Worm (Caenorhabditis elegans): Measurements from ENCODE around the gene F37A4.3.

F37A4.3 gene

DNA sequence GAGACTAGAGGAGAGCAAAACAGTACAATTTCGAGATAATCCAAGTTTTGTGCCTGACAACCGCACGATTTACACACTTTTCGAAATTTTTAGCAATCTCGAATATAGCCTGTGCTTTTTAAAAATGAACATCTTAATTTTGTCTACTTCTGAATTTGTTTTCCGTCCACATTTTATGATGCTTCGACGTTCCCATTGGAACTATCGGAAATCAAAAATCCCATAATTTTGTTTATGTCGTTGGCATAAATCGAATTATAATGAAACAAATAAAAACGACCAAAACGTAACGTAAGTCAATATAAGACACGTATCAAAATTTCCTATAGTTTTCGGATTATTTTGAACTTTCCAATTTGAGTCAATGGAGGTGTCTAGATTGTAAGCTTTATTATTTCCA lies 18.6 kb downstream of the F37A4.3 start, which contains the start of gene K07E12.2:
Gene K07E12.2, plus strand, starts transcription at position 301 of the 400 bp plus-strand sequence.
- TF ChIP-seq fkh-10 (GFP tag; optimal IDR thresholded peaks at IDR 0.05) = no peak
- no peak for TF ChIP-seq fkh-2 (tag; optimal IDR thresholded peaks at IDR 0.05)
- TF ChIP-seq sea-2 (GFP tag; optimal IDR thresholded peaks at IDR 0.05) = no peak
- TF ChIP-seq unc-62 (GFP tag; optimal IDR thresholded peaks at IDR 0.05) = no peak
- TF ChIP-seq ceh-82 (tag; optimal IDR thresholded peaks at IDR 0.05) = no peak
- TF ChIP-seq ceh-16 (tag; optimal IDR thresholded peaks at IDR 0.05) = no peak
- TF ChIP-seq nhr-76 (tag; optimal IDR thresholded peaks at IDR 0.05) = no peak
- TF ChIP-seq skn-1 (tag; optimal IDR thresholded peaks at IDR 0.05) = no peak
- TF ChIP-seq elt-1 (tag; optimal IDR thresholded peaks at IDR 0.05) = no peak
- no peak for TF ChIP-seq egl-5 (tag; optimal IDR thresholded peaks at IDR 0.05)

DNA sequence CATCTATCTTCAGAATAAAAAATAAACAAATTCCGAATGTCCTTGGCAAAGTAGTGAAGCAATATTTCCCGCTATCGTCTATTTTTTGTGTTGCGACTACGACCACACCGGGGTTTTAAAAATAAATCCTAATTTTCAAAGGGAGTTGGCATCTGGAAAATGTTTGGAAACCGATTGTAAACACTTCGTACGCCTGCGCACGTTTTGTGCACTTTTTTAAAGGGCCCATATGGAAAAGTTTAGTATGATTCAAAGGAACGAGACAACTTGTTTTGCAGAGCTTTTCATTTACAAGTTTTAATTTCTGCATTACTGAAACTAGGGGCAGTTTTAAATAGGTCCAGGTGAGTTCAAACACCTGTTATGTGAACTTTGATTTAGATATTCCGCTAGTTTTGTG lies 21.7 kb downstream of the F37A4.3 start:
- TF ChIP-seq fkh-2 (tag; optimal IDR thresholded peaks at IDR 0.05) (no peak), nhr-67 (tag; optimal IDR thresholded peaks at IDR 0.05) (no peak), pqm-1 (tag; optimal IDR thresholded peaks at IDR 0.05) (no peak), nhr-25 (tag; optimal IDR thresholded peaks at IDR 0.05) (no peak), ceh-16 (tag; optimal IDR thresholded peaks at IDR 0.05) (no peak), nhr-43 (tag; optimal IDR thresholded peaks at IDR 0.05; ENCODE audit: poor library complexity, severe bottlenecking) (no peak), nhr-237 (tag; optimal IDR thresholded peaks at IDR 0.05) (no peak), nhr-11 (tag; optimal IDR thresholded peaks at IDR 0.05) (no peak), R02D3.7 (tag; optimal IDR thresholded peaks at IDR 0.05) (no peak), jun-1 (tag; optimal IDR thresholded peaks at IDR 0.05) (no peak), elt-3 (tag; optimal IDR thresholded peaks at IDR 0.05) (no peak), ceh-82 (tag; optimal IDR thresholded peaks at IDR 0.05) (no peak), unc-62 (GFP tag; optimal IDR thresholded peaks at IDR 0.05) (no peak), unc-39 (tag; optimal IDR thresholded peaks at IDR 0.05) (no peak), lsy-12 (tag; optimal IDR thresholded peaks at IDR 0.05) (no peak), nhr-28 (tag; optimal IDR thresholded peaks at IDR 0.05) (no peak), ztf-11 (tag; optimal IDR thresholded peaks at IDR 0.05) (no peak), ztf-4 (tag; optimal IDR thresholded peaks at IDR 0.05) (no peak), pha-4 (tag; optimal IDR thresholded peaks at IDR 0.05) (no peak)

ce11 chrIII:6742597-6742996 lies 24.2 kb downstream of the F37A4.3 start:
- TF ChIP-seq lin-15B (tag; optimal IDR thresholded peaks at IDR 0.05) (no peak), jun-1 (tag; optimal IDR thresholded peaks at IDR 0.05) (no peak), mml-1 (tag; optimal IDR thresholded peaks at IDR 0.05) (no peak), snpc-4 (tag; optimal IDR thresholded peaks at IDR 0.05) (no peak), R02D3.7 (tag; optimal IDR thresholded peaks at IDR 0.05) (no peak), eor-1 (tag; optimal IDR thresholded peaks at IDR 0.05) (no peak), lin-39 (tag; optimal IDR thresholded peaks at IDR 0.05) (no peak), skn-1 (tag; optimal IDR thresholded peaks at IDR 0.05) (no peak), nhr-28 (tag; optimal IDR thresholded peaks at IDR 0.05) (no peak), pha-4 (tag; optimal IDR thresholded peaks at IDR 0.05) (no peak), zag-1 (tag; optimal IDR thresholded peaks at IDR 0.05) (no peak), nhr-77 (tag; optimal IDR thresholded peaks at IDR 0.05) (no peak), aly-2 (tag; optimal IDR thresholded peaks at IDR 0.05) (no peak), elt-2 (tag; optimal IDR thresholded peaks at IDR 0.05) (no peak)

DNA sequence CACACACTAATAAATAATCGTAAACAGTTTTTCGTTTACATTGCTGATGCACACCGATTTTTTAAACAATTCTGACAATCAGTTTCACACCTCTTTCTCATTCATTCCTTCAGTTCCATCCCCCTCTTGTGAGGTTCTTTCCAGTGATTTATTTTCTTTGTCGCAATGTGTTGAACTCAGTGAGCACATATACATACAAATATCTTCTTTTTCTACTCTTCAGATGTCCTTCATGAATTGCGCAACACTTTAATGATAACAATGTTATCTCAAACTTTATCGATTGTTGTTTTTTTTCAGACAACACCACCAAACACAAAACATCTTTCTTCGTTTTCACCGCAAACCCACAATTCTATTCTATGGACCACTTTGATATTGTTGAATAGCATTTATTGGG lies 27.6 kb downstream of the F37A4.3 start, which contains the start of gene dig-1:
Gene dig-1, plus strand, starts transcription at position 301 of the 400 bp plus-strand sequence.
- TF ChIP-seq mml-1 (tag; optimal IDR thresholded peaks at IDR 0.05) = no peak
- no peak for TF ChIP-seq lsy-12 (tag; optimal IDR thresholded peaks at IDR 0.05)
- TF ChIP-seq nhr-11 (tag; optimal IDR thresholded peaks at IDR 0.05) = no peak
- no peak for TF ChIP-seq elt-3 (tag; optimal IDR thresholded peaks at IDR 0.05)
- no peak for TF ChIP-seq aly-2 (tag; optimal IDR thresholded peaks at IDR 0.05)
- TF ChIP-seq egl-27 (tag; optimal IDR thresholded peaks at IDR 0.05) = no peak
- no peak for TF ChIP-seq sea-2 (GFP tag; optimal IDR thresholded peaks at IDR 0.05)
- TF ChIP-seq zag-1 (tag; optimal IDR thresholded peaks at IDR 0.05) = no peak

DNA sequence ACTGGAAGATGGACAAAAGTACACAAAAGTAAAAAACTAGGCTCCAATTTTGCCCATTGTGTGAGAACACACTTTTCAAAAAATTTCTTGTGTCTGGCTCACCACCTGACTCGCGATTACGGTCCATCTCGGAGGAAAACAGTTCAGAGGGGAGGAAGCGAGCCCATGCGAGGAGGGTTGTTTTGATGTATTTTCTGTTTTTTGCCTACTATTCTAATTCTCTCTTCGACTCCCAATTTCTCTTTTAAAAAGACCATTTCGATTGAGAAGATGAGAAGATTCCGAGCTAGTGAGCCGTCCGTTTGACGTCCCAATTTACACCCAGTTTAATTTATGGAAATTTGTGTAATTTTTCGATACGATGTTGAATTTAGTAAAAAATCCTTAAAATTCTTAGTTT lies 28.3 kb downstream of the F37A4.3 start:
- no peak for TF ChIP-seq elt-3 (tag; optimal IDR thresholded peaks at IDR 0.05)
- no peak for TF ChIP-seq tbx-2 (tag; optimal IDR thresholded peaks at IDR 0.05)
- TF ChIP-seq lsy-12 (tag; optimal IDR thresholded peaks at IDR 0.05) = no peak
- no peak for TF ChIP-seq daf-12 (tag; optimal IDR thresholded peaks at IDR 0.05)
- TF ChIP-seq jun-1 (tag; optimal IDR thresholded peaks at IDR 0.05) = no peak
- TF ChIP-seq elt-1 (tag; optimal IDR thresholded peaks at IDR 0.05) = no peak
- no peak for TF ChIP-seq nfya-1 (tag; optimal IDR thresholded peaks at IDR 0.05; ENCODE audit: insufficient read depth)
- no peak for TF ChIP-seq skn-1 (tag; optimal IDR thresholded peaks at IDR 0.05)
- no peak for TF ChIP-seq elt-2 (tag; optimal IDR thresholded peaks at IDR 0.05)

Measured in whole organism, L3 larva.